Worm (Caenorhabditis elegans) whole organism, L4 larva: ENCODE measurements around the gene T23C6.4.
A peak's percentile ranks its signal among the peaks of the same experiment; 100 is the strongest.
"Not testable (repeated sequence)": the region's sequence is repeated elsewhere in the genome, so short reads cannot be mapped to it uniquely, and the experiment has no call there.

Experiments
- T26A8.4 ChIP-seq: fragments of 200-800 bp; sonication (Bioruptor generic); IDR thresholded peaks from 2 replicates; pipeline ENCODE4 v1.3.6; 2022; ENCODE audit warnings: missing genetic modification characterization, missing compliant biosample characterization
- Y105C5A.15 ChIP-seq: fragments of 200-800 bp; sonication (Bioruptor generic); IDR thresholded peaks from 2 replicates; pipeline ENCODE4 v1.3.6; 2022; ENCODE audit warnings: missing genetic modification characterization, missing compliant biosample characterization
- ZK337.2 ChIP-seq: fragments of 200-800 bp; sonication (Bioruptor generic); IDR thresholded peaks from 2 replicates; pipeline ENCODE4 v1.3.6; 2022; ENCODE audit warnings: missing genetic modification reagents, missing genetic modification characterization, missing compliant biosample characterization
- aha-1 ChIP-seq: fragments of 150-350 bp; peaks from one replicate; lab custom pipeline; 2014; ENCODE audit warnings: missing biosample characterization, missing genetic modification characterization
- ama-1 ChIP-seq: fragments of 150-350 bp; optimal IDR thresholded peaks from 2 replicates; lab custom pipeline; 2014; ENCODE audit warnings: inconsistent platforms, mixed read lengths
- ceh-44 ChIP-seq: fragments of 200-800 bp; sonication (Bioruptor generic); IDR thresholded peaks from 2 replicates; pipeline ENCODE4 v1.3.6; 2022; ENCODE audit warnings: missing genetic modification reagents, missing genetic modification characterization, missing compliant biosample characterization
- ceh-82 ChIP-seq: sonication (generic microtip); optimal IDR thresholded peaks from 2 replicates; lab custom pipeline; 2017; ENCODE audit warnings: missing biosample characterization, missing genetic modification characterization
- cey-2 ChIP-seq: sonication (generic microtip); optimal IDR thresholded peaks from 3 replicates; lab custom pipeline; 2017; ENCODE audit warnings: missing genetic modification characterization, mild to moderate bottlenecking, missing compliant biosample characterization, antibody characterized with exemption, borderline replicate concordance; ENCODE audit not compliant: insufficient read depth
- ctbp-1 ChIP-seq: fragments of 200-800 bp; sonication (Bioruptor generic); IDR thresholded peaks from 2 replicates; pipeline ENCODE4 v1.3.6; 2022; ENCODE audit warnings: missing genetic modification reagents, missing genetic modification characterization, missing compliant biosample characterization
- daf-16 ChIP-seq, 3 experiments: sonication (generic microtip); optimal IDR thresholded peaks; 2 replicates each; lab custom pipeline; 2016 to 2017; ENCODE audit warnings: missing genetic modification characterization in 3 of 3, missing genetic modification reagents in 3 of 3, mild to moderate bottlenecking in 2 of 3, missing compliant biosample characterization in 2 of 3, missing biosample characterization in 1 of 3, moderate library complexity in 1 of 3
- daf-8 ChIP-seq: fragments of 200-800 bp; sonication (Bioruptor generic); IDR thresholded peaks from 2 replicates; pipeline ENCODE4 v1.3.6; 2022; ENCODE audit warnings: missing genetic modification characterization, missing compliant biosample characterization
- dmd-6 ChIP-seq: fragments of 200-800 bp; sonication (Bioruptor generic); IDR thresholded peaks from 2 replicates; pipeline ENCODE4 v1.3.6; 2022; ENCODE audit warnings: missing genetic modification reagents, missing genetic modification characterization, missing compliant biosample characterization
- dve-1 ChIP-seq: sonication (generic microtip); optimal IDR thresholded peaks from 2 replicates; lab custom pipeline; 2017; ENCODE audit warnings: antibody characterized with exemption, mild to moderate bottlenecking, missing genetic modification characterization, missing compliant biosample characterization; ENCODE audit not compliant: insufficient read depth
- hlh-11 ChIP-seq: fragments of 200-800 bp; sonication (Bioruptor generic); optimal IDR thresholded peaks from 2 replicates; lab custom pipeline; 2018; ENCODE audit warnings: mild to moderate bottlenecking, missing genetic modification characterization, missing compliant biosample characterization
- hlh-30 ChIP-seq: sonication (generic microtip); optimal IDR thresholded peaks from 2 replicates; lab custom pipeline; 2017; ENCODE audit warnings: antibody characterized with exemption, mild to moderate bottlenecking, missing genetic modification characterization, missing compliant biosample characterization; ENCODE audit not compliant: insufficient read depth
- lin-1 ChIP-seq: fragments of 200-800 bp; sonication (Bioruptor generic); IDR thresholded peaks from 2 replicates; pipeline ENCODE4 v1.3.6; 2022; ENCODE audit warnings: missing genetic modification reagents, missing genetic modification characterization, missing compliant biosample characterization
- lin-15B ChIP-seq: fragments of 150-350 bp; sonication (generic microtip); optimal IDR thresholded peaks from 3 replicates; lab custom pipeline; 2014; ENCODE audit warnings: missing biosample characterization, missing genetic modification characterization
- lsy-2 ChIP-seq, 2 experiments: fragments of 150-350 bp in 1 of 2; sonication (generic microtip) in 1 of 2; optimal IDR thresholded peaks; 2 replicates each; lab custom pipeline; 2014 to 2017; ENCODE audit warnings: missing biosample characterization in 2 of 2, missing genetic modification characterization in 2 of 2
- mep-1 ChIP-seq: fragments of 150-350 bp; sonication (generic microtip); optimal IDR thresholded peaks from 3 replicates; lab custom pipeline; 2014; ENCODE audit warnings: missing biosample characterization, missing genetic modification characterization
- nhr-102 ChIP-seq: sonication (generic microtip); optimal IDR thresholded peaks from 2 replicates; lab custom pipeline; 2016; ENCODE audit warnings: mild to moderate bottlenecking, missing genetic modification characterization, moderate library complexity, missing compliant biosample characterization
- nhr-111 ChIP-seq: fragments of 200-800 bp; sonication (Bioruptor generic); optimal IDR thresholded peaks from 2 replicates; lab custom pipeline; 2018; ENCODE audit warnings: mild to moderate bottlenecking, missing genetic modification characterization, missing compliant biosample characterization
- nhr-25 ChIP-seq: sonication (generic microtip); optimal IDR thresholded peaks from 2 replicates; lab custom pipeline; 2017; ENCODE audit warnings: missing genetic modification characterization, mild to moderate bottlenecking, missing compliant biosample characterization, antibody characterized with exemption, moderate library complexity, borderline replicate concordance; ENCODE audit not compliant: insufficient read depth
- nhr-28 ChIP-seq: fragments of 150-350 bp; optimal IDR thresholded peaks from 2 replicates; lab custom pipeline; 2014; ENCODE audit warnings: missing biosample characterization, missing genetic modification characterization
- nhr-48 ChIP-seq: sonication (generic microtip); optimal IDR thresholded peaks from 2 replicates; lab custom pipeline; 2016; ENCODE audit warnings: mild to moderate bottlenecking, missing genetic modification characterization, missing compliant biosample characterization
- nhr-6 ChIP-seq: fragments of 150-350 bp; optimal IDR thresholded peaks from 2 replicates; lab custom pipeline; 2014; ENCODE audit warnings: missing biosample characterization, missing genetic modification characterization
- nhr-77 ChIP-seq: fragments of 150-350 bp; optimal IDR thresholded peaks from 2 replicates; lab custom pipeline; 2014; ENCODE audit warnings: missing biosample characterization, missing genetic modification characterization
- php-3 ChIP-seq: fragments of 200-800 bp; sonication (Bioruptor generic); IDR thresholded peaks from 2 replicates; pipeline ENCODE4 v1.3.6; 2022; ENCODE audit warnings: missing genetic modification reagents, missing genetic modification characterization, missing compliant biosample characterization
- pqm-1 ChIP-seq: sonication (generic microtip); optimal IDR thresholded peaks from 2 replicates; lab custom pipeline; 2017; ENCODE audit warnings: missing biosample characterization, missing genetic modification characterization
- skn-1 ChIP-seq: fragments of 150-350 bp; optimal IDR thresholded peaks from 2 replicates; lab custom pipeline; 2014; ENCODE audit warnings: missing biosample characterization, missing genetic modification characterization
- tra-1 ChIP-seq: fragments of 200-800 bp; sonication (Bioruptor generic); IDR thresholded peaks from 2 replicates; pipeline ENCODE4 v1.3.6; 2022; ENCODE audit warnings: missing genetic modification reagents, missing genetic modification characterization, missing compliant biosample characterization
- unc-62 ChIP-seq, 3 experiments: fragments of 150-350 bp in 1 of 3; sonication (generic microtip); optimal IDR thresholded peaks in 2 of 3; peaks in 1 of 3; 1 replicate in 1 of 3; 2 replicates in 2 of 3; lab custom pipeline; 2014 to 2017; ENCODE audit warnings: missing biosample characterization in 3 of 3, missing genetic modification characterization in 3 of 3, missing genetic modification reagents in 3 of 3, missing genotype in 1 of 3
- zfp-3 ChIP-seq: fragments of 200-800 bp; sonication (Bioruptor generic); conservative IDR thresholded peaks from 2 replicates; pipeline ENCODE4 v1.3.6; 2022; ENCODE audit warnings: missing genetic modification reagents, missing genetic modification characterization, missing compliant biosample characterization

The T23C6.4 gene

ce11 chrX:17138060-17138557 is 11.6 kb downstream of the T23C6.4 start, which contains the start of gene cnp-3 (continued):
- TF ChIP-seq nhr-111 (no peak), lsy-2 (tag; optimal IDR thresholded peaks at IDR 0.05; lab: Kevin White, UChicago) (peak in 1 of 2 experiments; percentile 40)

- TF ChIP-seq cey-2 (tag; lab: Kevin White, UChicago) (no peak), dve-1 (tag; lab: Kevin White, UChicago) (peak; percentile 85), unc-62 (GFP tag; optimal IDR thresholded peaks at IDR 0.05 in 1 of 2; lab: Kevin White, UChicago) (peak in 1 of 2 experiments; percentile 75), unc-62 (tag; optimal IDR thresholded peaks at IDR 0.05; lab: Kevin White, UChicago) (no peak), lin-1 (GFP tag; lab: Robert Waterston, UW) (0 out of 2 replicates have a peak, but pooled peaks have one; percentile 10), ZK337.2 (GFP tag; lab: Robert Waterston, UW) (no peak), php-3 (GFP tag; lab: Robert Waterston, UW) (0 out of 2 replicates have a peak, but pooled peaks have one; percentile 0), hlh-11 (peak; percentile 41), nhr-77 (tag; lab: Kevin White, UChicago) (peak; percentile 56), nhr-28 (tag; lab: Kevin White, UChicago) (peak; percentile 59), daf-8 (no peak), hlh-30 (tag; lab: Kevin White, UChicago) (peak; percentile 52), dmd-6 (peak; percentile 37; the same call in 1 of the 2 replicates), ama-1 (lab: Kevin White, UChicago) (no peak), nhr-102 (peak; percentile 37), tra-1 (GFP tag; lab: Robert Waterston, UW) (no peak), aha-1 (tag; lab: Kevin White, UChicago) (peak; percentile 98), mep-1 (tag; lab: Kevin White, UChicago) (peak; percentile 70), pqm-1 (tag; lab: Kevin White, UChicago) (peak; percentile 34), lsy-2 (tag; optimal IDR thresholded peaks at IDR 0.05; lab: Kevin White, UChicago) (peak in 1 of 2 experiments; percentile 47), zfp-3 (GFP tag; lab: Robert Waterston, UW) (0 out of 2 replicates have a peak, but pooled peaks have one; percentile 35), daf-16 (GFP tag; optimal IDR thresholded peaks at IDR 0.05; lab: Kevin White, UChicago) (no peak), daf-16 (tag; optimal IDR thresholded peaks at IDR 0.05; lab: Kevin White, UChicago) (peak; percentile 73)
Observed at ce11 chrX:17135704-17136103, 14.0 kb downstream of the T23C6.4 start.

ce11 chrX:17134427-17134826 is 15.3 kb downstream of the T23C6.4 start, which contains the start of gene K09E3.7:
K09E3.7 (minus strand) TSS chrX:17134527.
- TF ChIP-seq ceh-44 (GFP tag; lab: Robert Waterston, UW), result no peak
- no peak for TF ChIP-seq Y105C5A.15 (GFP tag; lab: Robert Waterston, UW)
- no peak for TF ChIP-seq skn-1 (tag; lab: Kevin White, UChicago)
- no peak for TF ChIP-seq nhr-48 (tag; lab: Kevin White, UChicago)
- no peak for TF ChIP-seq lin-15B (tag; lab: Kevin White, UChicago)
- no peak for TF ChIP-seq tra-1 (GFP tag; lab: Robert Waterston, UW)
- TF ChIP-seq nhr-25 (tag; lab: Kevin White, UChicago), result no peak
- TF ChIP-seq T26A8.4 (GFP tag; lab: Robert Waterston, UW), result no peak
- no peak for TF ChIP-seq ctbp-1 (GFP tag; lab: Robert Waterston, UW)

ce11 chrX:17117359-17117758 is 32.4 kb downstream of the T23C6.4 start, which contains the start of gene K09E3.2:
K09E3.2 (plus strand) TSS chrX:17117659.
- not testable (repeated sequence) for TF ChIP-seq ceh-82 (tag; lab: Kevin White, UChicago); lin-1 (GFP tag; lab: Robert Waterston, UW); nhr-6 (tag; lab: Kevin White, UChicago)
